Fruit fly (Drosophila melanogaster) Kc167 (cell line): ENCODE data around the gene ec.
"Not testable (repeated sequence)": the region's sequence is repeated elsewhere in the genome, so short reads cannot be mapped to it uniquely, and the experiment has no call there.

Experiments
- h ChIP-seq: fragments of >200 bp; optimal IDR thresholded peaks from 3 replicates; lab custom pipeline; 2018; ENCODE audit warnings: missing external identifiers
- ttk ChIP-seq: sonication (Bioruptor generic); optimal IDR thresholded peaks from 2 replicates; lab custom pipeline; 2017; ENCODE audit warnings: missing external identifiers

- TF ChIP-seq h, ttk (lab: Kevin White, UChicago): not testable (repeated sequence)
Observed at dm6 chrX:3798919-3799318, 12.6 kb upstream of the ec start, which contains the start of gene HIP.
